Fruit fly (Drosophila melanogaster) whole organism, wandering third instar larva: ENCODE data around the gene LManIV.

Experiments used
- Abd-B ChIP-seq: fragments of >200 bp; optimal IDR thresholded peaks from 2 replicates; lab custom pipeline; 2017; ENCODE audit warnings: missing biosample characterization, missing genetic modification characterization
- CG32264 ChIP-seq: fragments of 200-800 bp; sonication (Bioruptor generic); optimal IDR thresholded peaks from 2 replicates; lab custom pipeline; 2016; ENCODE audit warnings: missing biosample characterization, missing genetic modification characterization
- CG9705 ChIP-seq: fragments of 200-800 bp; sonication (Bioruptor generic); optimal IDR thresholded peaks from 2 replicates; lab custom pipeline; 2018; ENCODE audit warnings: missing biosample characterization, mild to moderate bottlenecking, missing genetic modification characterization
- CrebA ChIP-seq: fragments of 200-800 bp; sonication (Bioruptor generic); optimal IDR thresholded peaks from 2 replicates; lab custom pipeline; 2016; ENCODE audit warnings: missing biosample characterization, mild to moderate bottlenecking, missing genetic modification characterization, borderline replicate concordance
- Dfd ChIP-seq: fragments of >200 bp; optimal IDR thresholded peaks from 2 replicates; lab custom pipeline; 2017; ENCODE audit warnings: missing biosample characterization, missing genetic modification characterization
- Dif ChIP-seq: fragments of 200-275, 200-300 bp; sonication (Bioruptor generic); optimal IDR thresholded peaks from 2 replicates; lab custom pipeline; 2018; ENCODE audit warnings: missing biosample characterization, missing genetic modification characterization; ENCODE audit not compliant: partially characterized antibody
- GATAd ChIP-seq: sonication (Bioruptor generic); optimal IDR thresholded peaks from 2 replicates; lab custom pipeline; 2016; ENCODE audit warnings: missing biosample characterization, missing genetic modification characterization
- HLH106 ChIP-seq: fragments of 200-800 bp; optimal IDR thresholded peaks from 3 replicates; lab custom pipeline; 2019; ENCODE audit warnings: missing biosample characterization, mild to moderate bottlenecking, missing genetic modification characterization, moderate library complexity
- Hnf4 ChIP-seq: fragments of 200-800 bp; sonication (Bioruptor generic); optimal IDR thresholded peaks from 2 replicates; lab custom pipeline; 2016; ENCODE audit warnings: missing biosample characterization, mild to moderate bottlenecking, missing genetic modification characterization
- Hr78 ChIP-seq: fragments of >200 bp; optimal IDR thresholded peaks from 2 replicates; lab custom pipeline; 2017; ENCODE audit warnings: missing biosample characterization, missing genetic modification characterization
- Hr83 ChIP-seq: fragments of 200-300 bp; sonication (Bioruptor generic); optimal IDR thresholded peaks from 2 replicates; lab custom pipeline; 2016; ENCODE audit warnings: missing biosample characterization, mild to moderate bottlenecking, missing genetic modification characterization, moderate library complexity; ENCODE audit not compliant: poor library complexity, severe bottlenecking
- Jra ChIP-seq: sonication (Bioruptor generic); optimal IDR thresholded peaks from 2 replicates; lab custom pipeline; 2016; ENCODE audit warnings: missing biosample characterization, missing genetic modification characterization
- Mio ChIP-seq: sonication (Bioruptor generic); optimal IDR thresholded peaks from 2 replicates; lab custom pipeline; 2016; ENCODE audit warnings: missing biosample characterization, missing genetic modification characterization
- Myc ChIP-seq: fragments of >200 bp; optimal IDR thresholded peaks from 2 replicates; lab custom pipeline; 2017
- N ChIP-seq: fragments of >200 bp; optimal IDR thresholded peaks from 2 replicates; lab custom pipeline; 2018; ENCODE audit warnings: missing biosample characterization, missing external identifiers, missing genetic modification characterization
- OdsH ChIP-seq: fragments of 200-800 bp; sonication (Bioruptor generic); optimal IDR thresholded peaks from 2 replicates; lab custom pipeline; 2016; ENCODE audit warnings: missing biosample characterization, mild to moderate bottlenecking, missing genetic modification characterization
- Rel ChIP-seq, 2 experiments: fragments of 200-800 bp; sonication (Bioruptor generic) in 1 of 2; optimal IDR thresholded peaks; 2 replicates in 1 of 2; 3 replicates in 1 of 2; lab custom pipeline; 2016 to 2019; ENCODE audit warnings: mild to moderate bottlenecking in 2 of 2, missing biosample characterization in 2 of 2, missing genetic modification characterization in 2 of 2, moderate library complexity in 1 of 2
- Sp1 ChIP-seq: fragments of 200-800 bp; sonication (Bioruptor generic); optimal IDR thresholded peaks from 3 replicates; lab custom pipeline; 2019; ENCODE audit warnings: missing biosample characterization, mild to moderate bottlenecking, missing genetic modification characterization, moderate library complexity
- Vsx2 ChIP-seq: fragments of 200-300, 225-300 bp; sonication (Bioruptor generic); optimal IDR thresholded peaks from 2 replicates; lab custom pipeline; 2018; ENCODE audit warnings: missing biosample characterization, missing genetic modification characterization; ENCODE audit not compliant: partially characterized antibody
- br ChIP-seq: fragments of 200-800 bp; sonication (Bioruptor generic); optimal IDR thresholded peaks from 2 replicates; lab custom pipeline; 2016; ENCODE audit warnings: missing biosample characterization, missing genetic modification characterization
- brk ChIP-seq: fragments of 200-800 bp; sonication (Bioruptor generic); optimal IDR thresholded peaks from 2 replicates; lab custom pipeline; 2016; ENCODE audit warnings: missing biosample characterization, mild to moderate bottlenecking, missing genetic modification characterization
- dl ChIP-seq, 2 experiments: fragments of 175-275, 200-275 bp in 1 of 2; fragments of 200-275 bp in 1 of 2; sonication (Bioruptor generic); optimal IDR thresholded peaks; lab custom pipeline; 2018; ENCODE audit warnings: mild to moderate bottlenecking in 2 of 2, missing biosample characterization in 2 of 2, missing genetic modification characterization in 2 of 2, moderate library complexity in 2 of 2; ENCODE audit not compliant: partially characterized antibody in 2 of 2, insufficient read depth in 1 of 2
- dmrt93B ChIP-seq: fragments of 200-800 bp; sonication (Bioruptor generic); optimal IDR thresholded peaks from 2 replicates; lab custom pipeline; 2018; ENCODE audit warnings: missing biosample characterization, mild to moderate bottlenecking, missing genetic modification characterization
- dsf ChIP-seq: sonication (Bioruptor generic); optimal IDR thresholded peaks from 2 replicates; lab custom pipeline; 2016; ENCODE audit warnings: missing biosample characterization, missing genetic modification characterization, borderline replicate concordance
- ey ChIP-seq: fragments of 200-800 bp; sonication (Bioruptor generic); optimal IDR thresholded peaks from 2 replicates; lab custom pipeline; 2016; ENCODE audit warnings: missing biosample characterization, missing genetic modification characterization
- foxo ChIP-seq, 2 experiments: fragments of 200-800 bp; sonication (Bioruptor generic); optimal IDR thresholded peaks; 2 replicates in 1 of 2; 3 replicates in 1 of 2; lab custom pipeline; 2016 to 2017; ENCODE audit warnings: missing biosample characterization in 2 of 2, missing genetic modification characterization in 2 of 2
- fru ChIP-seq: fragments of 200-800 bp; sonication (Bioruptor generic); optimal IDR thresholded peaks from 3 replicates; lab custom pipeline; 2016; ENCODE audit warnings: missing biosample characterization, mild to moderate bottlenecking, missing genetic modification characterization
- h ChIP-seq: fragments of 200-800 bp; sonication (Bioruptor generic); optimal IDR thresholded peaks from 3 replicates; lab custom pipeline; 2016; ENCODE audit warnings: missing biosample characterization, mild to moderate bottlenecking, missing genetic modification characterization
- jim ChIP-seq: fragments of 175-275, 200-325 bp; sonication (Bioruptor generic); optimal IDR thresholded peaks from 2 replicates; lab custom pipeline; 2016; ENCODE audit warnings: missing biosample characterization, mild to moderate bottlenecking, missing genetic modification characterization
- lola ChIP-seq: fragments of >200 bp; optimal IDR thresholded peaks from 2 replicates; lab custom pipeline; 2017; ENCODE audit warnings: missing biosample characterization, missing genetic modification characterization
- pan ChIP-seq: fragments of >200 bp; optimal IDR thresholded peaks from 2 replicates; lab custom pipeline; 2017
- psq ChIP-seq: fragments of 200-800 bp; sonication (Bioruptor generic); optimal IDR thresholded peaks from 3 replicates; lab custom pipeline; 2017; ENCODE audit warnings: missing biosample characterization, mild to moderate bottlenecking, missing genetic modification characterization, moderate library complexity
- rgr ChIP-seq: fragments of 200-800 bp; sonication (Bioruptor generic); optimal IDR thresholded peaks from 3 replicates; lab custom pipeline; 2016; ENCODE audit warnings: missing biosample characterization, mild to moderate bottlenecking, missing genetic modification characterization
- sage ChIP-seq: fragments of 200-800 bp; sonication (Bioruptor generic); optimal IDR thresholded peaks from 2 replicates; lab custom pipeline; 2016; ENCODE audit warnings: missing biosample characterization, mild to moderate bottlenecking, missing genetic modification characterization
- sv ChIP-seq: fragments of 200-800 bp; sonication (Bioruptor generic); optimal IDR thresholded peaks from 3 replicates; lab custom pipeline; 2016; ENCODE audit warnings: missing biosample characterization, missing genetic modification characterization
- tai ChIP-seq: sonication (Bioruptor generic); optimal IDR thresholded peaks from 2 replicates; lab custom pipeline; 2016; ENCODE audit warnings: missing biosample characterization, missing genetic modification characterization
- usp ChIP-seq: fragments of >200 bp; optimal IDR thresholded peaks from 2 replicates; lab custom pipeline; 2017; ENCODE audit warnings: missing biosample characterization, missing genetic modification characterization
- woc ChIP-seq: sonication (Bioruptor generic); optimal IDR thresholded peaks from 2 replicates; lab custom pipeline; 2016; ENCODE audit warnings: missing biosample characterization, mild to moderate bottlenecking, missing genetic modification characterization

LManIV gene

dm6 chr2L:8752022-8752421, 20.1 kb downstream of the LManIV start, which contains the start of the genes CG45307 and CG12438:
Gene CG45307, minus strand, starts transcription at chr2L:8752122.
Gene CG12438, plus strand, starts transcription at chr2L:8752285.
- no peak for TF ChIP-seq usp (GFP tag; lab: Kevin White, UChicago)
- no peak for TF ChIP-seq Jra
- no peak for TF ChIP-seq br
- no peak for TF ChIP-seq tai (GFP tag; lab: Kevin White, UChicago)
- TF ChIP-seq psq (GFP tag; lab: Kevin White, UChicago): no peak
- TF ChIP-seq Rel (GFP tag; optimal IDR thresholded peaks at IDR 0.05; lab: Kevin White, UChicago): no peak
- TF ChIP-seq Rel (tag; optimal IDR thresholded peaks at IDR 0.05; lab: Kevin White, UChicago): no peak
- TF ChIP-seq woc (GFP tag; lab: Kevin White, UChicago): no peak
- TF ChIP-seq, all 38 proteins: peak for 0

dm6 chr2L:8747480-8747879, 24.7 kb downstream of the LManIV start:
- TF ChIP-seq Dif (GFP tag; lab: Kevin White, UChicago) (no peak), jim (GFP tag; lab: Kevin White, UChicago) (no peak), usp (GFP tag; lab: Kevin White, UChicago) (no peak), Hr78 (GFP tag; lab: Kevin White, UChicago) (no peak), Mio (no peak), br (no peak), Dfd (no peak), Hr83 (GFP tag; lab: Kevin White, UChicago) (no peak), sage (no peak), pan (lab: Kevin White, UChicago) (no peak), CG32264 (GFP tag; lab: Kevin White, UChicago) (no peak), woc (GFP tag; lab: Kevin White, UChicago) (no peak), sv (GFP tag; lab: Kevin White, UChicago) (no peak), Rel (GFP tag; optimal IDR thresholded peaks at IDR 0.05; lab: Kevin White, UChicago) (no peak), Rel (tag; optimal IDR thresholded peaks at IDR 0.05; lab: Kevin White, UChicago) (no peak), tai (GFP tag; lab: Kevin White, UChicago) (no peak), fru (GFP tag; lab: Kevin White, UChicago) (no peak), foxo (GFP tag; optimal IDR thresholded peaks at IDR 0.05; lab: Kevin White, UChicago) (no peak), GATAd (GFP tag; lab: Kevin White, UChicago) (no peak)
- TF ChIP-seq, all 38 proteins: peak for 0

- TF ChIP-seq CG9705 (GFP tag; lab: Kevin White, UChicago): no peak
- no peak for TF ChIP-seq N (GFP tag; lab: Kevin White, UChicago)
- TF ChIP-seq Vsx2 (GFP tag; lab: Kevin White, UChicago): no peak
- peak; percentile 22 for TF ChIP-seq woc (GFP tag; lab: Kevin White, UChicago)
- no peak for TF ChIP-seq Dif (GFP tag; lab: Kevin White, UChicago)
- TF ChIP-seq sage: no peak
- TF ChIP-seq jim (GFP tag; lab: Kevin White, UChicago): no peak
- TF ChIP-seq Hnf4 (GFP tag; lab: Kevin White, UChicago): no peak
- TF ChIP-seq tai (GFP tag; lab: Kevin White, UChicago): no peak
- TF ChIP-seq fru (GFP tag; lab: Kevin White, UChicago): no peak
- no peak for TF ChIP-seq pan (lab: Kevin White, UChicago)
- TF ChIP-seq GATAd (GFP tag; lab: Kevin White, UChicago): no peak
- no peak for TF ChIP-seq Myc (lab: Kevin White, UChicago)
- TF ChIP-seq lola (GFP tag; lab: Kevin White, UChicago): no peak
- no peak for TF ChIP-seq br
- no peak for TF ChIP-seq CrebA (GFP tag; lab: Kevin White, UChicago)
- TF ChIP-seq Abd-B: no peak
- TF ChIP-seq Hr83 (GFP tag; lab: Kevin White, UChicago): no peak
- TF ChIP-seq usp (GFP tag; lab: Kevin White, UChicago): no peak
- TF ChIP-seq Mio: no peak
- no peak for TF ChIP-seq HLH106 (tag; lab: Kevin White, UChicago)
- no peak for TF ChIP-seq sv (GFP tag; lab: Kevin White, UChicago)
- TF ChIP-seq dl (GFP tag; optimal IDR thresholded peaks at IDR 0.05; lab: Kevin White, UChicago; ENCODE audit: insufficient read depth in 1 of 2, partially characterized antibody in 2 of 2): no peak
- TF ChIP-seq h (GFP tag; lab: Kevin White, UChicago): peak; percentile 53
- peak in 1 of 2 experiments; percentile 62 for TF ChIP-seq foxo (GFP tag; optimal IDR thresholded peaks at IDR 0.05; lab: Kevin White, UChicago)
- TF ChIP-seq rgr: peak; percentile 19
- no peak for TF ChIP-seq Hr78 (GFP tag; lab: Kevin White, UChicago)
- TF ChIP-seq Sp1 (GFP tag; lab: Kevin White, UChicago): peak; percentile 42
- peak; percentile 20 for TF ChIP-seq psq (GFP tag; lab: Kevin White, UChicago)
- TF ChIP-seq ey (GFP tag; lab: Kevin White, UChicago): no peak
- TF ChIP-seq Jra: no peak
- peak; percentile 30 for TF ChIP-seq OdsH (GFP tag; lab: Kevin White, UChicago)
- TF ChIP-seq brk: no peak
- TF ChIP-seq CG32264 (GFP tag; lab: Kevin White, UChicago): no peak
- no peak for TF ChIP-seq Rel (GFP tag; optimal IDR thresholded peaks at IDR 0.05; lab: Kevin White, UChicago)
- no peak for TF ChIP-seq Rel (tag; optimal IDR thresholded peaks at IDR 0.05; lab: Kevin White, UChicago)
- no peak for TF ChIP-seq dmrt93B (GFP tag; lab: Kevin White, UChicago)
- no peak for TF ChIP-seq dsf (GFP tag; lab: Kevin White, UChicago)
- no peak for TF ChIP-seq Dfd
These were observed 25.8 kb downstream of the LManIV start for dm6 chr2L:8746350-8746759.
